Worm (Caenorhabditis elegans): ENCODE results near the gene natb-1.

Gene natb-1

ce11 chrV:7980370-7980987 lies 2.8 kb downstream of the natb-1 start (continued):
- TF ChIP-seq snpc-4 (tag; optimal IDR thresholded peaks at IDR 0.05): no peak
- no peak for TF ChIP-seq nhr-237 (tag; optimal IDR thresholded peaks at IDR 0.05)
- no peak for TF ChIP-seq mdl-1 (tag; optimal IDR thresholded peaks at IDR 0.05)
- peak in 1 of 2 experiments; percentile 2 for TF ChIP-seq egl-27 (tag; optimal IDR thresholded peaks at IDR 0.05)
- TF ChIP-seq unc-98 (GFP tag; IDR thresholded peaks at IDR 0.05): no peak
- TF ChIP-seq zip-4 (GFP tag; optimal IDR thresholded peaks at IDR 0.05): no peak
- TF ChIP-seq skn-1 (tag; optimal IDR thresholded peaks at IDR 0.05): peak; percentile 18
- TF ChIP-seq jun-1 (tag; optimal IDR thresholded peaks at IDR 0.05): no peak
- peak; percentile 32 for TF ChIP-seq mep-1 (tag; optimal IDR thresholded peaks at IDR 0.05)
- TF ChIP-seq sup-37 (GFP tag; optimal IDR thresholded peaks at IDR 0.05): no peak

- TF ChIP-seq lsy-2 (tag; optimal IDR thresholded peaks at IDR 0.05) (peak in 1 of 2 experiments; percentile 82), unc-130 (tag; optimal IDR thresholded peaks at IDR 0.05) (no peak), mdl-1 (tag; optimal IDR thresholded peaks at IDR 0.05) (peak in 1 of 2 experiments; percentile 27), nhr-71 (tag; optimal IDR thresholded peaks at IDR 0.05) (peak; percentile 7), C16A3.4 (tag; optimal IDR thresholded peaks at IDR 0.05) (peak; percentile 46), unc-98 (GFP tag; IDR thresholded peaks at IDR 0.05) (no peak), unc-30 (tag; optimal IDR thresholded peaks at IDR 0.05) (no peak), skn-1 (tag; optimal IDR thresholded peaks at IDR 0.05) (no peak), aha-1 (tag; optimal IDR thresholded peaks at IDR 0.05) (no peak), lin-13 (GFP tag; optimal IDR thresholded peaks at IDR 0.05) (no peak), unc-62 (GFP tag; optimal IDR thresholded peaks at IDR 0.05) (no peak), F16B12.6 (tag; optimal IDR thresholded peaks at IDR 0.05) (peak; percentile 10), dpl-1 (GFP tag; optimal IDR thresholded peaks at IDR 0.05) (peak in 2 of 3 experiments; percentile 12 to 31), lin-14 (GFP tag; optimal IDR thresholded peaks at IDR 0.05) (peak; percentile 71), elt-3 (tag; optimal IDR thresholded peaks at IDR 0.05) (peak in 2 of 6 experiments; percentile 3 to 75), mep-1 (tag; optimal IDR thresholded peaks at IDR 0.05) (peak; percentile 24), nhr-20 (tag; optimal IDR thresholded peaks at IDR 0.05) (peak; percentile 56), lin-35 (GFP tag; optimal IDR thresholded peaks at IDR 0.05) (peak in 1 of 2 experiments; percentile 65), nhr-12 (tag; optimal IDR thresholded peaks at IDR 0.05) (no peak), snpc-4 (tag; optimal IDR thresholded peaks at IDR 0.05) (no peak), blmp-1 (tag; optimal IDR thresholded peaks at IDR 0.05) (peak; percentile 77), nhr-77 (tag; optimal IDR thresholded peaks at IDR 0.05) (no peak), C04F5.9 (tag; optimal IDR thresholded peaks at IDR 0.05) (no peak), snu-23 (GFP tag; optimal IDR thresholded peaks at IDR 0.05) (peak; percentile 56), efl-1 (optimal IDR thresholded peaks at IDR 0.05) (peak; percentile 13 to 20), efl-1 (GFP tag; optimal IDR thresholded peaks at IDR 0.05 in 1 of 2) (peak in 1 of 2 experiments; percentile 93), alr-1 (tag; optimal IDR thresholded peaks at IDR 0.05; ENCODE audit: borderline replicate concordance) (no peak), nhr-85 (tag) (peak; percentile 79)
Measured at ce11 chrV:7978798-7979197, 4.4 kb downstream of the natb-1 start.

ce11 chrV:7977701-7978461 lies 5.3 kb downstream of the natb-1 start, which contains the start of gene let-413:
let-413 (minus strand) TSS chrV:7977776.
- TF ChIP-seq lsy-2 (tag; optimal IDR thresholded peaks at IDR 0.05) (peak in 1 of 2 experiments; percentile 7), ceh-82 (tag; optimal IDR thresholded peaks at IDR 0.05) (peak in 1 of 3 experiments; percentile 35), lin-35 (GFP tag; optimal IDR thresholded peaks at IDR 0.05) (peak in 1 of 2 experiments; percentile 15), rnt-1 (tag; optimal IDR thresholded peaks at IDR 0.05) (no peak), efl-1 (optimal IDR thresholded peaks at IDR 0.05) (no peak), efl-1 (GFP tag; optimal IDR thresholded peaks at IDR 0.05 in 1 of 2) (peak in 1 of 2 experiments; percentile 31), fkh-8 (tag; optimal IDR thresholded peaks at IDR 0.05) (peak; percentile 12), elt-3 (tag; optimal IDR thresholded peaks at IDR 0.05) (peak in 1 of 6 experiments; percentile 6), elt-2 (tag; optimal IDR thresholded peaks at IDR 0.05) (peak; percentile 33), nhr-90 (tag; optimal IDR thresholded peaks at IDR 0.05; ENCODE audit: poor library complexity) (peak; percentile 17), lin-14 (GFP tag; optimal IDR thresholded peaks at IDR 0.05) (peak; percentile 72), unc-30 (tag; optimal IDR thresholded peaks at IDR 0.05) (no peak), lin-15B (tag; optimal IDR thresholded peaks at IDR 0.05) (no peak), mep-1 (tag; optimal IDR thresholded peaks at IDR 0.05) (peak; percentile 9)

Data from whole organism, L1 larva.